Worm (Caenorhabditis elegans) whole organism, L3 larva: ENCODE results near the gene W02A2.12.

Experiments used
- R02D3.7 ChIP-seq: fragments of 150-350 bp; optimal IDR thresholded peaks from 2 replicates; lab custom pipeline; 2014; ENCODE audit warnings: missing biosample characterization, missing genetic modification characterization
- aly-2 ChIP-seq: fragments of 150-350 bp; optimal IDR thresholded peaks from 2 replicates; lab custom pipeline; 2014; ENCODE audit warnings: missing biosample characterization, missing genetic modification characterization
- ama-1 ChIP-seq: fragments of 150-350 bp; optimal IDR thresholded peaks from 2 replicates; lab custom pipeline; 2018
- ceh-16 ChIP-seq: sonication (generic microtip); optimal IDR thresholded peaks from 2 replicates; lab custom pipeline; 2017; ENCODE audit warnings: missing biosample characterization, missing genetic modification characterization
- ceh-28 ChIP-seq: fragments of 150-350 bp; optimal IDR thresholded peaks from 2 replicates; lab custom pipeline; 2014; ENCODE audit warnings: missing biosample characterization, missing genetic modification reagents, missing genetic modification characterization
- ceh-82 ChIP-seq: fragments of 150-350 bp; optimal IDR thresholded peaks from 2 replicates; lab custom pipeline; 2014; ENCODE audit warnings: missing biosample characterization, missing genetic modification characterization
- ceh-9 ChIP-seq: sonication (generic microtip); optimal IDR thresholded peaks from 2 replicates; lab custom pipeline; 2018; ENCODE audit warnings: missing biosample characterization, missing genetic modification characterization
- daf-12 ChIP-seq: fragments of 150-350 bp; optimal IDR thresholded peaks from 2 replicates; lab custom pipeline; 2014; ENCODE audit warnings: missing biosample characterization, missing genetic modification reagents, missing genetic modification characterization
- egl-27 ChIP-seq: sonication (generic microtip); optimal IDR thresholded peaks from 4 replicates; lab custom pipeline; 2017; ENCODE audit warnings: missing biosample characterization, missing genetic modification reagents, missing genetic modification characterization
- egl-5 ChIP-seq: fragments of 150-350 bp; optimal IDR thresholded peaks from 2 replicates; lab custom pipeline; 2017; ENCODE audit warnings: missing biosample characterization, missing genetic modification reagents, missing genetic modification characterization, inconsistent platforms
- elt-1 ChIP-seq: fragments of 150-350 bp; optimal IDR thresholded peaks from 2 replicates; lab custom pipeline; 2014; ENCODE audit warnings: missing biosample characterization, missing genetic modification characterization
- elt-2 ChIP-seq: sonication (generic microtip); optimal IDR thresholded peaks from 2 replicates; lab custom pipeline; 2016; ENCODE audit warnings: missing genetic modification reagents, mild to moderate bottlenecking, missing genetic modification characterization, missing compliant biosample characterization
- elt-3 ChIP-seq, 3 experiments: fragments of 150-350 bp in 1 of 3; sonication (generic microtip) in 2 of 3; optimal IDR thresholded peaks; 2 replicates in 2 of 3; 4 replicates in 1 of 3; lab custom pipeline; 2014 to 2017; ENCODE audit warnings: missing biosample characterization in 3 of 3, missing genetic modification characterization in 3 of 3
- eor-1 ChIP-seq, 2 experiments: fragments of 150-350 bp; optimal IDR thresholded peaks; 2 replicates each; lab custom pipeline; 2014 to 2018; ENCODE audit warnings: missing biosample characterization in 2 of 2, missing genetic modification characterization in 2 of 2
- fkh-10 ChIP-seq: sonication (generic microtip); optimal IDR thresholded peaks from 2 replicates; lab custom pipeline; 2017; ENCODE audit warnings: missing biosample characterization, missing genetic modification reagents, missing genetic modification characterization
- fkh-2 ChIP-seq: fragments of 150-350 bp; optimal IDR thresholded peaks from 2 replicates; lab custom pipeline; 2014; ENCODE audit warnings: missing biosample characterization, missing genetic modification reagents, missing genetic modification characterization
- fos-1 ChIP-seq: fragments of 150-350 bp; optimal IDR thresholded peaks from 2 replicates; lab custom pipeline; 2014; ENCODE audit warnings: missing biosample characterization, missing genetic modification characterization
- hmg-11 ChIP-seq: sonication (generic microtip); optimal IDR thresholded peaks from 2 replicates; lab custom pipeline; 2016; ENCODE audit warnings: missing genetic modification characterization, missing compliant biosample characterization
- jun-1 ChIP-seq: fragments of 150-350 bp; optimal IDR thresholded peaks from 2 replicates; lab custom pipeline; 2014; ENCODE audit warnings: missing biosample characterization, missing genetic modification reagents, missing genetic modification characterization
- lin-15B ChIP-seq: fragments of 150-350 bp; optimal IDR thresholded peaks from 2 replicates; lab custom pipeline; 2014; ENCODE audit warnings: missing biosample characterization, missing genetic modification characterization
- lin-39 ChIP-seq: fragments of 150-350 bp; optimal IDR thresholded peaks from 2 replicates; lab custom pipeline; 2018; ENCODE audit warnings: missing biosample characterization, missing genetic modification reagents, missing genetic modification characterization
- lsy-12 ChIP-seq: sonication (generic microtip); optimal IDR thresholded peaks from 2 replicates; lab custom pipeline; 2016; ENCODE audit warnings: mild to moderate bottlenecking, missing genetic modification characterization, missing compliant biosample characterization
- mdl-1 ChIP-seq: fragments of 150-350 bp; optimal IDR thresholded peaks from 2 replicates; lab custom pipeline; 2014; ENCODE audit warnings: missing biosample characterization, missing genetic modification characterization
- mml-1 ChIP-seq: fragments of 150-350 bp; sonication (generic microtip); optimal IDR thresholded peaks from 3 replicates; lab custom pipeline; 2014; ENCODE audit warnings: missing biosample characterization, missing genetic modification characterization
- nfya-1 ChIP-seq: sonication (generic microtip); optimal IDR thresholded peaks from 2 replicates; lab custom pipeline; 2017; ENCODE audit warnings: missing genetic modification characterization, mild to moderate bottlenecking, missing compliant biosample characterization, antibody characterized with exemption, moderate library complexity; ENCODE audit not compliant: insufficient read depth
- nhr-11 ChIP-seq: fragments of 150-350 bp; optimal IDR thresholded peaks from 2 replicates; lab custom pipeline; 2014; ENCODE audit warnings: missing biosample characterization, missing genetic modification characterization
- nhr-12 ChIP-seq: fragments of 150-350 bp; optimal IDR thresholded peaks from 2 replicates; lab custom pipeline; 2014; ENCODE audit warnings: missing biosample characterization, missing genetic modification characterization
- nhr-23 ChIP-seq: fragments of 150-350 bp; optimal IDR thresholded peaks from 2 replicates; lab custom pipeline; 2014; ENCODE audit warnings: missing biosample characterization, missing genetic modification reagents, missing genetic modification characterization
- nhr-237 ChIP-seq: fragments of 150-350 bp; optimal IDR thresholded peaks from 2 replicates; lab custom pipeline; 2014; ENCODE audit warnings: missing biosample characterization, missing genetic modification characterization
- nhr-25 ChIP-seq: sonication (generic microtip); optimal IDR thresholded peaks from 2 replicates; lab custom pipeline; 2017; ENCODE audit warnings: missing biosample characterization, missing genetic modification characterization
- nhr-28 ChIP-seq: fragments of 150-350 bp; optimal IDR thresholded peaks from 2 replicates; lab custom pipeline; 2014; ENCODE audit warnings: missing biosample characterization, missing genetic modification characterization
- nhr-43 ChIP-seq: sonication (generic microtip); optimal IDR thresholded peaks from 2 replicates; lab custom pipeline; 2016; ENCODE audit warnings: mild to moderate bottlenecking, missing genetic modification characterization, missing compliant biosample characterization; ENCODE audit not compliant: poor library complexity, severe bottlenecking
- nhr-67 ChIP-seq: fragments of 150-350 bp; optimal IDR thresholded peaks from 2 replicates; lab custom pipeline; 2014; ENCODE audit warnings: missing biosample characterization, missing genetic modification characterization
- nhr-76 ChIP-seq: fragments of 150-350 bp; sonication (generic microtip); optimal IDR thresholded peaks from 5 replicates; lab custom pipeline; 2014; ENCODE audit warnings: missing biosample characterization, missing genetic modification characterization
- nhr-77 ChIP-seq: fragments of 150-350 bp; optimal IDR thresholded peaks from 2 replicates; lab custom pipeline; 2014; ENCODE audit warnings: missing biosample characterization, missing genetic modification characterization
- pha-4 ChIP-seq: fragments of 150-350 bp; optimal IDR thresholded peaks from 2 replicates; lab custom pipeline; 2014; ENCODE audit warnings: missing biosample characterization, missing genetic modification reagents, missing genetic modification characterization
- pqm-1 ChIP-seq: fragments of 150-350 bp; optimal IDR thresholded peaks from 2 replicates; lab custom pipeline; 2017; ENCODE audit warnings: missing biosample characterization, missing genetic modification characterization, inconsistent platforms
- sea-2 ChIP-seq: fragments of 150-350 bp; sonication (generic microtip); optimal IDR thresholded peaks from 4 replicates; lab custom pipeline; 2014; ENCODE audit warnings: missing biosample characterization, missing genetic modification reagents, missing genetic modification characterization
- skn-1 ChIP-seq: fragments of 150-350 bp; optimal IDR thresholded peaks from 2 replicates; lab custom pipeline; 2014; ENCODE audit warnings: missing biosample characterization, missing genetic modification characterization
- snpc-4 ChIP-seq: fragments of 150-350 bp; optimal IDR thresholded peaks from 2 replicates; lab custom pipeline; 2014; ENCODE audit warnings: missing biosample characterization, missing genetic modification characterization
- tbx-2 ChIP-seq: sonication (generic microtip); optimal IDR thresholded peaks from 2 replicates; lab custom pipeline; 2016; ENCODE audit warnings: mild to moderate bottlenecking, missing genetic modification characterization, missing compliant biosample characterization
- unc-39 ChIP-seq: sonication (generic microtip); optimal IDR thresholded peaks from 4 replicates; lab custom pipeline; 2017; ENCODE audit warnings: missing biosample characterization, missing genetic modification characterization
- unc-62 ChIP-seq: fragments of 150-350 bp; sonication (generic microtip); optimal IDR thresholded peaks from 4 replicates; lab custom pipeline; 2014; ENCODE audit warnings: missing biosample characterization, missing genetic modification reagents, missing genetic modification characterization
- zag-1 ChIP-seq: fragments of 150-350 bp; optimal IDR thresholded peaks from 2 replicates; lab custom pipeline; 2014; ENCODE audit warnings: missing biosample characterization, missing genetic modification characterization
- ztf-11 ChIP-seq: fragments of 150-350 bp; optimal IDR thresholded peaks from 2 replicates; lab custom pipeline; 2014; ENCODE audit warnings: missing biosample characterization, missing genetic modification characterization
- ztf-4 ChIP-seq: fragments of 150-350 bp; optimal IDR thresholded peaks from 2 replicates; lab custom pipeline; 2014; ENCODE audit warnings: missing biosample characterization, missing genetic modification characterization

The W02A2.12 gene

ce11 chrIV:13348592-13348991, at the start of gene W02A2.12:
TSS of gene W02A2.12 (minus strand) at chrIV:13348831.
- TF ChIP-seq mdl-1 (tag; lab: Kevin White, UChicago) (no peak), hmg-11 (tag; lab: Kevin White, UChicago) (no peak), jun-1 (tag; lab: Kevin White, UChicago) (no peak), eor-1 (tag; optimal IDR thresholded peaks at IDR 0.05; lab: Kevin White, UChicago) (no peak), nhr-67 (tag; lab: Kevin White, UChicago) (no peak), egl-5 (tag; lab: Kevin White, UChicago) (no peak), mml-1 (no peak), egl-27 (tag; lab: Kevin White, UChicago) (no peak), nhr-77 (no peak), snpc-4 (tag; lab: Kevin White, UChicago) (no peak), fkh-10 (no peak), nhr-76 (tag; lab: Kevin White, UChicago) (no peak), aly-2 (tag; lab: Kevin White, UChicago) (no peak), nhr-237 (tag; lab: Kevin White, UChicago) (no peak), lin-15B (no peak), ztf-4 (no peak), skn-1 (no peak)
- TF ChIP-seq, all 47 proteins: peak for 0

- TF ChIP-seq ztf-4: no peak
- TF ChIP-seq lsy-12 (tag; lab: Kevin White, UChicago): no peak
- TF ChIP-seq nhr-77: no peak
- no peak for TF ChIP-seq nhr-11 (tag; lab: Kevin White, UChicago)
- TF ChIP-seq mdl-1 (tag; lab: Kevin White, UChicago): no peak
- TF ChIP-seq zag-1 (tag; lab: Kevin White, UChicago): no peak
- no peak for TF ChIP-seq ceh-82 (tag; lab: Kevin White, UChicago)
- no peak for TF ChIP-seq nhr-25 (tag; lab: Kevin White, UChicago)
- TF ChIP-seq jun-1 (tag; lab: Kevin White, UChicago): no peak
- TF ChIP-seq tbx-2: no peak
- TF ChIP-seq elt-2 (tag; lab: Kevin White, UChicago): peak; percentile 90
- no peak for TF ChIP-seq nhr-237 (tag; lab: Kevin White, UChicago)
- no peak for TF ChIP-seq sea-2
- TF ChIP-seq ceh-28 (tag; lab: Kevin White, UChicago): no peak
- TF ChIP-seq nhr-67 (tag; lab: Kevin White, UChicago): no peak
- no peak for TF ChIP-seq unc-62 (GFP tag; lab: Kevin White, UChicago)
- no peak for TF ChIP-seq nhr-28
- no peak for TF ChIP-seq fkh-10
- TF ChIP-seq unc-39 (tag; lab: Kevin White, UChicago): no peak
- no peak for TF ChIP-seq ztf-11 (tag; lab: Kevin White, UChicago)
- TF ChIP-seq nhr-43 (tag; lab: Kevin White, UChicago): peak; percentile 8
- no peak for TF ChIP-seq lin-15B
- TF ChIP-seq lin-39: no peak
- TF ChIP-seq pha-4: peak; percentile 78
- TF ChIP-seq fkh-2: no peak
- TF ChIP-seq ceh-9 (tag; lab: Kevin White, UChicago): no peak
- no peak for TF ChIP-seq mml-1
- no peak for TF ChIP-seq egl-5 (tag; lab: Kevin White, UChicago)
- no peak for TF ChIP-seq egl-27 (tag; lab: Kevin White, UChicago)
- no peak for TF ChIP-seq nhr-12 (tag; lab: Kevin White, UChicago)
- no peak for TF ChIP-seq aly-2 (tag; lab: Kevin White, UChicago)
- no peak for TF ChIP-seq ama-1
- TF ChIP-seq fos-1 (tag; lab: Kevin White, UChicago): no peak
- TF ChIP-seq ceh-16: no peak
- peak; percentile 91 for TF ChIP-seq pqm-1 (tag; lab: Kevin White, UChicago)
- no peak for TF ChIP-seq snpc-4 (tag; lab: Kevin White, UChicago)
- no peak for TF ChIP-seq R02D3.7 (tag; lab: Kevin White, UChicago)
- TF ChIP-seq elt-1 (tag; lab: Kevin White, UChicago): no peak
- no peak for TF ChIP-seq daf-12
- TF ChIP-seq nfya-1: no peak
- no peak for TF ChIP-seq eor-1 (tag; optimal IDR thresholded peaks at IDR 0.05; lab: Kevin White, UChicago)
- TF ChIP-seq nhr-76 (tag; lab: Kevin White, UChicago): no peak
- TF ChIP-seq skn-1: peak; percentile 73
- TF ChIP-seq nhr-23 (tag; lab: Kevin White, UChicago): no peak
- TF ChIP-seq elt-3 (tag; optimal IDR thresholded peaks at IDR 0.05; lab: Kevin White, UChicago): peak in 1 of 3 experiments; percentile 15
- TF ChIP-seq, all 47 proteins: peak for 6
These were observed 47.7 kb upstream of the W02A2.12 start for ce11 chrIV:13396375-13396774.
